Worm (Caenorhabditis elegans): ENCODE data around the gene T22F3.8.

The T22F3.8 gene

ce11 chrV:3644193-3644693 lies 39.0 kb upstream of the T22F3.8 start, which contains the start of gene F59B1.8 (continued):
- no peak for TF ChIP-seq lsy-12 (tag; optimal IDR thresholded peaks at IDR 0.05)
- no peak for TF ChIP-seq ceh-9 (tag; optimal IDR thresholded peaks at IDR 0.05)
- TF ChIP-seq nhr-77 (tag; optimal IDR thresholded peaks at IDR 0.05) = peak; percentile 30
- no peak for TF ChIP-seq aly-2 (tag; optimal IDR thresholded peaks at IDR 0.05)
- TF ChIP-seq zag-1 (tag; optimal IDR thresholded peaks at IDR 0.05) = no peak

DNA sequence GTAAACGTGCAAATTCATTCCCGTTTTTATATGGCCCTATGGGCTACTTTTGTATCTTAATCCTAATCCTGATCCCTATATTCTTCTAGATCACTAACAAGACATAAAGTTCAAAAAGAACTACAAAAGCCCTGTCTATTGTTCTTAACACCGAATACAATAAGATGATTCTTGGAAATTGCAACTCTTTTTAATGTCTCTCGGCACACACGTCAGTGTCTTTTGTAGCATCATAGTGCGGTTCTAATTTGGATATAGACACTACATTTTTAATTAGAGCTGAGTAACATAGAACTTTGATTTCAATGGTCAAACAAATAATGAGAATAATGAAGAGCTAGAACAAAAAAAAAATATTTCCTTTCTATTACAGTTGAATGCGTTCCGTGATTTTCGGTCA lies 34.6 kb upstream of the T22F3.8 start:
- TF ChIP-seq mdl-1 (tag; optimal IDR thresholded peaks at IDR 0.05) (no peak), elt-1 (tag; optimal IDR thresholded peaks at IDR 0.05) (no peak), snpc-4 (tag; optimal IDR thresholded peaks at IDR 0.05) (no peak), hmg-11 (tag; optimal IDR thresholded peaks at IDR 0.05) (no peak), unc-62 (GFP tag; optimal IDR thresholded peaks at IDR 0.05) (no peak), ceh-16 (tag; optimal IDR thresholded peaks at IDR 0.05) (no peak), egl-27 (tag; optimal IDR thresholded peaks at IDR 0.05) (no peak), tbx-2 (tag; optimal IDR thresholded peaks at IDR 0.05) (no peak), nhr-67 (tag; optimal IDR thresholded peaks at IDR 0.05) (no peak), elt-2 (tag; optimal IDR thresholded peaks at IDR 0.05) (no peak), ceh-82 (tag; optimal IDR thresholded peaks at IDR 0.05) (no peak), nhr-28 (tag; optimal IDR thresholded peaks at IDR 0.05) (no peak), mml-1 (tag; optimal IDR thresholded peaks at IDR 0.05) (no peak), R02D3.7 (tag; optimal IDR thresholded peaks at IDR 0.05) (no peak), nhr-12 (tag; optimal IDR thresholded peaks at IDR 0.05) (no peak), ceh-28 (tag; optimal IDR thresholded peaks at IDR 0.05) (no peak), ZK546.5 (tag; optimal IDR thresholded peaks at IDR 0.05) (no peak), daf-12 (tag; optimal IDR thresholded peaks at IDR 0.05) (no peak), fkh-2 (tag; optimal IDR thresholded peaks at IDR 0.05) (no peak)

ce11 chrV:3637086-3637485 lies 31.9 kb upstream of the T22F3.8 start, which contains the start of gene srx-41:
srx-41 (minus strand) TSS chrV:3637186.
- TF ChIP-seq jun-1 (tag; optimal IDR thresholded peaks at IDR 0.05) = no peak
- TF ChIP-seq elt-1 (tag; optimal IDR thresholded peaks at IDR 0.05) = no peak
- TF ChIP-seq ceh-16 (tag; optimal IDR thresholded peaks at IDR 0.05) = no peak
- TF ChIP-seq mml-1 (tag; optimal IDR thresholded peaks at IDR 0.05) = no peak
- TF ChIP-seq nhr-12 (tag; optimal IDR thresholded peaks at IDR 0.05) = no peak
- TF ChIP-seq ceh-28 (tag; optimal IDR thresholded peaks at IDR 0.05) = no peak
- no peak for TF ChIP-seq snpc-4 (tag; optimal IDR thresholded peaks at IDR 0.05)
- TF ChIP-seq tbx-2 (tag; optimal IDR thresholded peaks at IDR 0.05) = no peak
- no peak for TF ChIP-seq elt-3 (tag; optimal IDR thresholded peaks at IDR 0.05)
- TF ChIP-seq lin-15B (tag; optimal IDR thresholded peaks at IDR 0.05) = no peak
- no peak for TF ChIP-seq nhr-11 (tag; optimal IDR thresholded peaks at IDR 0.05)
- no peak for TF ChIP-seq daf-12 (tag; optimal IDR thresholded peaks at IDR 0.05)
- no peak for TF ChIP-seq fkh-10 (GFP tag; optimal IDR thresholded peaks at IDR 0.05)
- TF ChIP-seq elt-2 (tag; optimal IDR thresholded peaks at IDR 0.05) = no peak
- no peak for TF ChIP-seq ztf-4 (tag; optimal IDR thresholded peaks at IDR 0.05)
- TF ChIP-seq ZK546.5 (tag; optimal IDR thresholded peaks at IDR 0.05) = no peak
- TF ChIP-seq zag-1 (tag; optimal IDR thresholded peaks at IDR 0.05) = no peak
- no peak for TF ChIP-seq nhr-77 (tag; optimal IDR thresholded peaks at IDR 0.05)
- TF ChIP-seq unc-62 (GFP tag; optimal IDR thresholded peaks at IDR 0.05) = no peak

- peak; percentile 61 for TF ChIP-seq ceh-28 (tag; optimal IDR thresholded peaks at IDR 0.05)
- TF ChIP-seq fos-1 (tag; optimal IDR thresholded peaks at IDR 0.05) = peak; percentile 11
- TF ChIP-seq elt-2 (tag; optimal IDR thresholded peaks at IDR 0.05) = peak; percentile 96
- TF ChIP-seq pha-4 (tag; optimal IDR thresholded peaks at IDR 0.05) = peak; percentile 80
- TF ChIP-seq lsy-12 (tag; optimal IDR thresholded peaks at IDR 0.05) = no peak
- no peak for TF ChIP-seq nhr-237 (tag; optimal IDR thresholded peaks at IDR 0.05)
- peak; percentile 87 for TF ChIP-seq pqm-1 (tag; optimal IDR thresholded peaks at IDR 0.05)
- no peak for TF ChIP-seq nhr-77 (tag; optimal IDR thresholded peaks at IDR 0.05)
- peak; percentile 50 for TF ChIP-seq jun-1 (tag; optimal IDR thresholded peaks at IDR 0.05)
- peak; percentile 27 for TF ChIP-seq nfya-1 (tag; optimal IDR thresholded peaks at IDR 0.05; ENCODE audit: insufficient read depth)
- no peak for TF ChIP-seq eor-1 (tag; optimal IDR thresholded peaks at IDR 0.05)
- TF ChIP-seq hmg-11 (tag; optimal IDR thresholded peaks at IDR 0.05) = no peak
Observed at ce11 chrV:3634293-3635016, 29.2 kb upstream of the T22F3.8 start.

Measured in whole organism, L3 larva.